Worm (Caenorhabditis elegans): ENCODE measurements around the gene bbs-2.

The bbs-2 gene

ce11 chrIV:7938834-7939233 lies 5.0 kb downstream of the bbs-2 start, which contains the start of gene F20D12.7:
F20D12.7 (minus strand) TSS chrIV:7938934.
- TF ChIP-seq med-1 (GFP tag; optimal IDR thresholded peaks at IDR 0.05; ENCODE audit: insufficient read depth) (no peak), ztf-29 (GFP tag; IDR thresholded peaks at IDR 0.05) (no peak), cog-1 (tag; optimal IDR thresholded peaks at IDR 0.05) (no peak), flt-1 (GFP tag; IDR thresholded peaks at IDR 0.05) (no peak), klf-2 (GFP tag; conservative IDR thresholded peaks at IDR 0.05) (no peak), tab-1 (GFP tag; IDR thresholded peaks at IDR 0.05) (no peak), ref-1 (GFP tag; conservative IDR thresholded peaks at IDR 0.05) (no peak), ztf-23 (GFP tag; IDR thresholded peaks at IDR 0.05) (no peak), T22C8.4 (GFP tag; IDR thresholded peaks at IDR 0.05) (no peak)

ce11 chrIV:7940919-7941318 lies 7.1 kb downstream of the bbs-2 start, which contains the start of gene exc-9:
exc-9 (minus strand) TSS chrIV:7941019.
- TF ChIP-seq flt-1 (GFP tag; IDR thresholded peaks at IDR 0.05) (no peak), T22C8.4 (GFP tag; IDR thresholded peaks at IDR 0.05) (no peak), tab-1 (GFP tag; IDR thresholded peaks at IDR 0.05) (no peak), klf-2 (GFP tag; conservative IDR thresholded peaks at IDR 0.05) (no peak), ztf-23 (GFP tag; IDR thresholded peaks at IDR 0.05) (no peak), ztf-29 (GFP tag; IDR thresholded peaks at IDR 0.05) (no peak), med-1 (GFP tag; optimal IDR thresholded peaks at IDR 0.05; ENCODE audit: insufficient read depth) (no peak), ref-1 (GFP tag; conservative IDR thresholded peaks at IDR 0.05) (no peak), cog-1 (tag; optimal IDR thresholded peaks at IDR 0.05) (no peak)

ce11 chrIV:7943272-7943671 lies 9.4 kb downstream of the bbs-2 start:
- TF ChIP-seq klf-2 (GFP tag; conservative IDR thresholded peaks at IDR 0.05) (no peak), med-1 (GFP tag; optimal IDR thresholded peaks at IDR 0.05; ENCODE audit: insufficient read depth) (no peak), ref-1 (GFP tag; conservative IDR thresholded peaks at IDR 0.05) (no peak), T22C8.4 (GFP tag; IDR thresholded peaks at IDR 0.05) (no peak), ztf-23 (GFP tag; IDR thresholded peaks at IDR 0.05) (no peak), cog-1 (tag; optimal IDR thresholded peaks at IDR 0.05) (no peak)

ce11 chrIV:7946457-7946856 lies 12.6 kb downstream of the bbs-2 start, which contains the start of gene czw-1:
czw-1 (minus strand) TSS chrIV:7946825.
- TF ChIP-seq tab-1 (GFP tag; IDR thresholded peaks at IDR 0.05) (no peak), klf-2 (GFP tag; conservative IDR thresholded peaks at IDR 0.05) (no peak), med-1 (GFP tag; optimal IDR thresholded peaks at IDR 0.05; ENCODE audit: insufficient read depth) (no peak)

ce11 chrIV:7946899-7947499 lies 13.2 kb downstream of the bbs-2 start, which contains the start of gene F20D12.12:
F20D12.12 (plus strand) TSS chrIV:7947440.
- peak; percentile 87 for TF ChIP-seq ztf-23 (GFP tag; IDR thresholded peaks at IDR 0.05)
- peak; percentile 37; the same call in 1 of the 2 replicates for TF ChIP-seq tab-1 (GFP tag; IDR thresholded peaks at IDR 0.05)
- peak; percentile 66 for TF ChIP-seq cog-1 (tag; optimal IDR thresholded peaks at IDR 0.05)
- 0 out of 2 replicates have a peak, but pooled peaks have one; percentile 45 for TF ChIP-seq klf-2 (GFP tag; conservative IDR thresholded peaks at IDR 0.05)
- TF ChIP-seq flt-1 (GFP tag; IDR thresholded peaks at IDR 0.05) = peak; percentile 84
- TF ChIP-seq T22C8.4 (GFP tag; IDR thresholded peaks at IDR 0.05) = peak; percentile 47; the same call in 1 of the 2 replicates

ce11 chrIV:7948290-7948689 lies 14.5 kb downstream of the bbs-2 start, which contains the start of gene mcm-3AP:
mcm-3AP (plus strand) TSS chrIV:7948672.
- TF ChIP-seq tab-1 (GFP tag; IDR thresholded peaks at IDR 0.05) (0 out of 2 replicates have a peak, but pooled peaks have one; percentile 26), klf-2 (GFP tag; conservative IDR thresholded peaks at IDR 0.05) (peak; percentile 80), T22C8.4 (GFP tag; IDR thresholded peaks at IDR 0.05) (peak; percentile 65), flt-1 (GFP tag; IDR thresholded peaks at IDR 0.05) (peak; percentile 83), ztf-23 (GFP tag; IDR thresholded peaks at IDR 0.05) (peak; percentile 84)

- TF ChIP-seq flt-1 (GFP tag; IDR thresholded peaks at IDR 0.05) (no peak), ztf-23 (GFP tag; IDR thresholded peaks at IDR 0.05) (no peak), tab-1 (GFP tag; IDR thresholded peaks at IDR 0.05) (no peak), klf-2 (GFP tag; conservative IDR thresholded peaks at IDR 0.05) (no peak), ref-1 (GFP tag; conservative IDR thresholded peaks at IDR 0.05) (no peak), ztf-29 (GFP tag; IDR thresholded peaks at IDR 0.05) (no peak), med-1 (GFP tag; optimal IDR thresholded peaks at IDR 0.05; ENCODE audit: insufficient read depth) (no peak), T22C8.4 (GFP tag; IDR thresholded peaks at IDR 0.05) (no peak), cog-1 (tag; optimal IDR thresholded peaks at IDR 0.05) (no peak)
Observed at ce11 chrIV:7954006-7954405, 20.2 kb downstream of the bbs-2 start.

- no peak for TF ChIP-seq T22C8.4 (GFP tag; IDR thresholded peaks at IDR 0.05)
- TF ChIP-seq ztf-23 (GFP tag; IDR thresholded peaks at IDR 0.05) = no peak
- TF ChIP-seq ztf-29 (GFP tag; IDR thresholded peaks at IDR 0.05) = no peak
- TF ChIP-seq ref-1 (GFP tag; conservative IDR thresholded peaks at IDR 0.05) = no peak
- no peak for TF ChIP-seq flt-1 (GFP tag; IDR thresholded peaks at IDR 0.05)
- no peak for TF ChIP-seq cog-1 (tag; optimal IDR thresholded peaks at IDR 0.05)
- TF ChIP-seq tab-1 (GFP tag; IDR thresholded peaks at IDR 0.05) = no peak
- TF ChIP-seq med-1 (GFP tag; optimal IDR thresholded peaks at IDR 0.05; ENCODE audit: insufficient read depth) = no peak
- no peak for TF ChIP-seq klf-2 (GFP tag; conservative IDR thresholded peaks at IDR 0.05)
Observed at ce11 chrIV:7955849-7956248, 22.0 kb downstream of the bbs-2 start, which contains the start of gene ceh-19. ceh-19 (minus strand) TSS chrIV:7955949.

- TF ChIP-seq med-1 (GFP tag; optimal IDR thresholded peaks at IDR 0.05; ENCODE audit: insufficient read depth) (no peak), tab-1 (GFP tag; IDR thresholded peaks at IDR 0.05) (no peak), ztf-29 (GFP tag; IDR thresholded peaks at IDR 0.05) (no peak)
Observed at ce11 chrIV:7956643-7957317, 22.9 kb downstream of the bbs-2 start, which contains the start of gene csr-1. csr-1 (plus strand) TSS chrIV:7957267.

- TF ChIP-seq ref-1 (GFP tag; conservative IDR thresholded peaks at IDR 0.05) (no peak), klf-2 (GFP tag; conservative IDR thresholded peaks at IDR 0.05) (no peak), flt-1 (GFP tag; IDR thresholded peaks at IDR 0.05) (no peak), cog-1 (tag; optimal IDR thresholded peaks at IDR 0.05) (no peak), T22C8.4 (GFP tag; IDR thresholded peaks at IDR 0.05) (no peak), ztf-29 (GFP tag; IDR thresholded peaks at IDR 0.05) (no peak), ztf-23 (GFP tag; IDR thresholded peaks at IDR 0.05) (no peak), med-1 (GFP tag; optimal IDR thresholded peaks at IDR 0.05; ENCODE audit: insufficient read depth) (no peak), tab-1 (GFP tag; IDR thresholded peaks at IDR 0.05) (no peak)
Observed at ce11 chrIV:7957504-7957903, 23.7 kb downstream of the bbs-2 start, which contains the start of gene frpr-10. frpr-10 (plus strand) TSS chrIV:7957804.

Measured in whole organism, midembryonic.